Fruit fly (Drosophila melanogaster) whole organism, embryonic: ENCODE results near the gene CG5715.

Experiments used
- Antp ChIP-seq: fragments of 200-800 bp; sonication (Bioruptor generic); optimal IDR thresholded peaks from 3 replicates; lab custom pipeline; 2016; ENCODE audit warnings: missing biosample characterization, missing genetic modification characterization
- Awh ChIP-seq: fragments of 200-800 bp; sonication (Bioruptor generic); IDR thresholded peaks from 2 replicates; pipeline ENCODE4, ENCODE4 v1.3.6; 2022; ENCODE audit warnings: missing biosample characterization, missing genetic modification characterization
- BtbVII ChIP-seq: fragments of 200-800 bp; sonication (Bioruptor generic); optimal IDR thresholded peaks from 3 replicates; lab custom pipeline; 2017; ENCODE audit warnings: missing biosample characterization, mild to moderate bottlenecking, missing genetic modification characterization
- CG10366 ChIP-seq: fragments of 200-800 bp; sonication (Bioruptor generic); IDR thresholded peaks from 2 replicates; pipeline ENCODE4 v1.3.6; 2022; ENCODE audit warnings: missing biosample characterization, missing genetic modification characterization
- CG10654 ChIP-seq: fragments of 200-800 bp; sonication (Bioruptor generic); optimal IDR thresholded peaks from 2 replicates; lab custom pipeline; 2016; ENCODE audit warnings: missing biosample characterization, missing genetic modification characterization
- CG11085 ChIP-seq: fragments of 200-800 bp; sonication (Bioruptor generic); IDR thresholded peaks from 2 replicates; pipeline ENCODE4 v1.3.6; 2022; ENCODE audit warnings: missing biosample characterization, missing genetic modification characterization
- CG11723 ChIP-seq: fragments of 200-800 bp; sonication (Bioruptor generic); optimal IDR thresholded peaks from 2 replicates; lab custom pipeline; 2017; ENCODE audit warnings: missing biosample characterization, mild to moderate bottlenecking, missing genetic modification characterization
- CG12219 ChIP-seq: fragments of 200-800 bp; sonication (Bioruptor generic); optimal IDR thresholded peaks from 3 replicates; lab custom pipeline; 2018; ENCODE audit warnings: missing biosample characterization, mild to moderate bottlenecking, missing genetic modification characterization
- CG12391 ChIP-seq: fragments of 200-800 bp; sonication (Bioruptor generic); optimal IDR thresholded peaks from 3 replicates; lab custom pipeline; 2018; ENCODE audit warnings: missing biosample characterization, mild to moderate bottlenecking, missing genetic modification characterization, moderate library complexity
- CG1529 ChIP-seq: fragments of 200-800 bp; sonication (Bioruptor generic); optimal IDR thresholded peaks from 3 replicates; lab custom pipeline; 2018; ENCODE audit warnings: missing biosample characterization, missing genetic modification characterization
- CG15601 ChIP-seq: fragments of 200-800 bp; sonication (Bioruptor generic); optimal IDR thresholded peaks from 3 replicates; lab custom pipeline; 2019; ENCODE audit warnings: missing biosample characterization, mild to moderate bottlenecking, missing genetic modification characterization, moderate library complexity
- CG17568 ChIP-seq: fragments of 200-800 bp; sonication (Bioruptor generic); optimal IDR thresholded peaks from 2 replicates; lab custom pipeline; 2018; ENCODE audit warnings: missing biosample characterization, mild to moderate bottlenecking, missing genetic modification characterization, moderate library complexity
- CG17829 ChIP-seq: fragments of 200-800 bp; optimal IDR thresholded peaks from 2 replicates; lab custom pipeline; 2019; ENCODE audit warnings: missing biosample characterization, mild to moderate bottlenecking, missing genetic modification characterization, moderate library complexity
- CG2678 ChIP-seq: fragments of 200-800 bp; sonication (Bioruptor generic); optimal IDR thresholded peaks from 3 replicates; lab custom pipeline; 2019; ENCODE audit warnings: missing biosample characterization, mild to moderate bottlenecking, missing genetic modification characterization, moderate library complexity
- CG32772 ChIP-seq: fragments of 200-800 bp; sonication (Bioruptor generic); IDR thresholded peaks from 2 replicates; pipeline ENCODE4 v1.3.6; 2022; ENCODE audit warnings: missing biosample characterization, missing genetic modification characterization
- CG33213 ChIP-seq: fragments of 200-800 bp; sonication (Bioruptor generic); optimal IDR thresholded peaks from 3 replicates; lab custom pipeline; 2016; ENCODE audit warnings: missing biosample characterization, missing genetic modification characterization
- CG6765 ChIP-seq: fragments of 200-800 bp; sonication (Bioruptor generic); optimal IDR thresholded peaks from 3 replicates; lab custom pipeline; 2017; ENCODE audit warnings: missing biosample characterization, mild to moderate bottlenecking, missing genetic modification characterization
- CG9609 ChIP-seq: fragments of 200-800 bp; sonication (Bioruptor generic); optimal IDR thresholded peaks from 3 replicates; lab custom pipeline; 2016; ENCODE audit warnings: missing biosample characterization, missing genetic modification characterization
- CG9727 ChIP-seq: fragments of 200-800 bp; sonication (Bioruptor generic); optimal IDR thresholded peaks from 3 replicates; lab custom pipeline; 2017; ENCODE audit warnings: missing biosample characterization, mild to moderate bottlenecking, missing genetic modification characterization
- CG9876 ChIP-seq: fragments of 200-800 bp; sonication (Bioruptor generic); optimal IDR thresholded peaks from 2 replicates; lab custom pipeline; 2016; ENCODE audit warnings: missing biosample characterization, missing genetic modification characterization
- CHES-1-like ChIP-seq: fragments of 200-800 bp; sonication (Bioruptor generic); optimal IDR thresholded peaks from 2 replicates; lab custom pipeline; 2016; ENCODE audit warnings: missing biosample characterization, missing genetic modification characterization
- CrebB ChIP-seq: fragments of 200-800 bp; sonication (Bioruptor generic); optimal IDR thresholded peaks from 3 replicates; lab custom pipeline; 2018; ENCODE audit warnings: missing biosample characterization, mild to moderate bottlenecking, missing genetic modification characterization
- Gug ChIP-seq: fragments of 200-800 bp; sonication (Bioruptor generic); IDR thresholded peaks from 4 replicates; pipeline ENCODE4 v1.3.6; 2022; ENCODE audit warnings: missing biosample characterization, missing genetic modification characterization
- H2.0 ChIP-seq: fragments of 200-800 bp; sonication (Bioruptor generic); IDR thresholded peaks from 2 replicates; pipeline ENCODE4 v1.3.6; 2022; ENCODE audit warnings: missing biosample characterization, missing genetic modification characterization
- HmgZ ChIP-seq: fragments of 200-800 bp; sonication (Bioruptor generic); optimal IDR thresholded peaks from 2 replicates; lab custom pipeline; 2018; ENCODE audit warnings: missing biosample characterization, mild to moderate bottlenecking, missing genetic modification characterization
- Hr39 ChIP-seq: fragments of >200 bp; optimal IDR thresholded peaks from 2 replicates; lab custom pipeline; 2017
- Lhr ChIP-seq: fragments of 200-800 bp; sonication (Bioruptor generic); optimal IDR thresholded peaks from 3 replicates; lab custom pipeline; 2017; ENCODE audit warnings: mild to moderate bottlenecking, missing biosample characterization, missing genetic modification reagents, missing genetic modification characterization
- MTF-1 ChIP-seq: fragments of 200-800 bp; sonication (Bioruptor generic); optimal IDR thresholded peaks from 2 replicates; lab custom pipeline; 2018; ENCODE audit warnings: missing biosample characterization, mild to moderate bottlenecking, missing genetic modification characterization, borderline replicate concordance
- Oaz ChIP-seq: fragments of 200-800 bp; sonication (Bioruptor generic); IDR thresholded peaks from 2 replicates; pipeline ENCODE4 v1.3.6; 2022; ENCODE audit warnings: missing biosample characterization, missing genetic modification characterization
- Rfx ChIP-seq: fragments of 200-800 bp; sonication (Bioruptor generic); IDR thresholded peaks from 2 replicates; pipeline ENCODE4 v1.3.6; 2022; ENCODE audit warnings: missing biosample characterization, missing genetic modification characterization
- Sox102F ChIP-seq: fragments of 200-800 bp; sonication (Bioruptor generic); optimal IDR thresholded peaks from 2 replicates; lab custom pipeline; 2018; ENCODE audit warnings: missing biosample characterization, mild to moderate bottlenecking, missing genetic modification characterization, moderate library complexity
- Trl ChIP-seq, 3 experiments: fragments of >200 bp in 2 of 3; fragments of 200-800 bp in 1 of 3; sonication (Bioruptor generic) in 1 of 3; optimal IDR thresholded peaks; 2 replicates in 1 of 3; 3 replicates in 2 of 3; lab custom pipeline; 2016 to 2017; ENCODE audit warnings: missing biosample characterization in 1 of 3, missing genetic modification characterization in 1 of 3
- Usf ChIP-seq: fragments of 200-800 bp; sonication (Bioruptor generic); optimal IDR thresholded peaks from 2 replicates; lab custom pipeline; 2017; ENCODE audit warnings: missing genotype, missing biosample characterization, missing genetic modification characterization
- abd-A ChIP-seq: fragments of 200-800 bp; sonication (Bioruptor generic); optimal IDR thresholded peaks from 3 replicates; lab custom pipeline; 2019; ENCODE audit warnings: missing biosample characterization, mild to moderate bottlenecking, missing genetic modification characterization, moderate library complexity
- ac ChIP-seq: fragments of 200-800 bp; sonication (Bioruptor generic); optimal IDR thresholded peaks from 3 replicates; lab custom pipeline; 2017; ENCODE audit warnings: missing biosample characterization, mild to moderate bottlenecking, missing genetic modification characterization
- bbx ChIP-seq: fragments of 200-800 bp; sonication (Bioruptor generic); IDR thresholded peaks from 2 replicates; pipeline ENCODE4 v1.3.6; 2022; ENCODE audit warnings: missing biosample characterization, missing genetic modification characterization; ENCODE audit not compliant: partially characterized antibody
- bigmax ChIP-seq: fragments of 200-800 bp; sonication (Bioruptor generic); optimal IDR thresholded peaks from 2 replicates; lab custom pipeline; 2018; ENCODE audit warnings: missing biosample characterization, mild to moderate bottlenecking, missing genetic modification characterization
- chinmo ChIP-seq: fragments of 200-800 bp; sonication (Bioruptor generic); IDR thresholded peaks from 4 replicates; pipeline ENCODE4 v1.3.6; 2022; ENCODE audit warnings: missing biosample characterization, missing genetic modification characterization; ENCODE audit not compliant: partially characterized antibody
- dmrt99B ChIP-seq: fragments of 200-800 bp; sonication (Bioruptor generic); optimal IDR thresholded peaks from 2 replicates; lab custom pipeline; 2018; ENCODE audit warnings: missing biosample characterization, mild to moderate bottlenecking, missing genetic modification characterization, moderate library complexity
- ham ChIP-seq: fragments of 200-800 bp; sonication (Bioruptor generic); IDR thresholded peaks from 2 replicates; pipeline ENCODE4 v1.3.6; 2022; ENCODE audit warnings: missing biosample characterization, missing genetic modification characterization
- kay ChIP-seq: fragments of 200-800 bp; sonication (Bioruptor generic); optimal IDR thresholded peaks from 2 replicates; lab custom pipeline; 2016; ENCODE audit warnings: missing biosample characterization, missing genetic modification characterization
- lola ChIP-seq, 3 experiments: fragments of >200 bp in 2 of 3; fragments of 200-800 bp in 1 of 3; sonication (Bioruptor generic) in 1 of 3; optimal IDR thresholded peaks; 2 replicates each; lab custom pipeline; 2017 to 2019; ENCODE audit warnings: missing biosample characterization in 3 of 3, missing genetic modification characterization in 3 of 3, mild to moderate bottlenecking in 1 of 3, moderate library complexity in 1 of 3
- rib ChIP-seq: fragments of 200-800 bp; sonication (Bioruptor generic); IDR thresholded peaks from 2 replicates; pipeline ENCODE4 v1.3.6; 2022; ENCODE audit warnings: missing biosample characterization, missing genetic modification characterization
- row ChIP-seq: fragments of 200-800 bp; sonication (Bioruptor generic); IDR thresholded peaks from 3 replicates; pipeline ENCODE4 v1.3.6; 2022; ENCODE audit warnings: missing biosample characterization, missing genetic modification characterization
- run ChIP-seq: fragments of 200-800 bp; sonication (Bioruptor generic); optimal IDR thresholded peaks from 3 replicates; lab custom pipeline; 2018; ENCODE audit warnings: missing biosample characterization, mild to moderate bottlenecking, missing genetic modification characterization
- sens ChIP-seq: fragments of 200-800 bp; sonication (Bioruptor generic); peaks from one replicate; lab custom pipeline; 2016; ENCODE audit warnings: missing biosample characterization, missing genetic modification characterization
- toy ChIP-seq: fragments of 200-800 bp; sonication (Bioruptor generic); IDR thresholded peaks from 2 replicates; pipeline ENCODE4 v1.3.6; 2022; ENCODE audit warnings: missing biosample characterization, missing genetic modification characterization
- usp ChIP-seq: fragments of >200 bp; optimal IDR thresholded peaks from 2 replicates; lab custom pipeline; 2017; ENCODE audit warnings: missing biosample characterization, missing genetic modification characterization

Gene CG5715

dm6 chr3R:24276104-24277008 lies 17.8 kb downstream of the CG5715 start, which contains the start of gene Orct (continued):
- peak; percentile 78 for TF ChIP-seq CG12391 (tag; lab: Kevin White, UChicago)
- TF ChIP-seq CG12219 (GFP tag; lab: Kevin White, UChicago), result peak; percentile 72
- no peak for TF ChIP-seq usp (GFP tag; lab: Kevin White, UChicago)
- TF ChIP-seq CG15601 (tag; lab: Kevin White, UChicago), result peak; percentile 20
- TF ChIP-seq Trl (optimal IDR thresholded peaks at IDR 0.05; lab: Kevin White, UChicago), result peak in 1 of 2 experiments; percentile 31
- TF ChIP-seq Trl (GFP tag; optimal IDR thresholded peaks at IDR 0.05; lab: Kevin White, UChicago), result peak; percentile 30
- TF ChIP-seq abd-A (tag; lab: Kevin White, UChicago), result peak; percentile 3
- TF ChIP-seq CG2678 (tag; lab: Kevin White, UChicago), result peak; percentile 91
- peak; percentile 54; the same call in 1 of the 4 replicates for TF ChIP-seq Gug (GFP tag; lab: Robert Waterston, UW)
- TF ChIP-seq BtbVII (GFP tag; lab: Kevin White, UChicago), result peak; percentile 85
- peak; percentile 53 for TF ChIP-seq CG9609
- peak; percentile 62 for TF ChIP-seq CHES-1-like (GFP tag; lab: Kevin White, UChicago)
- TF ChIP-seq Oaz (GFP tag; lab: Robert Waterston, UW), result 0 out of 2 replicates have a peak, but pooled peaks have one; percentile 36
- TF ChIP-seq row (GFP tag; lab: Robert Waterston, UW), result peak; percentile 74
- TF ChIP-seq CG10366 (GFP tag; lab: Robert Waterston, UW), result peak; percentile 44; the same call in 1 of the 2 replicates
- peak; percentile 43; the same call in 1 of the 2 replicates for TF ChIP-seq H2.0 (GFP tag; lab: Robert Waterston, UW)
- TF ChIP-seq sens (GFP tag; lab: Kevin White, UChicago), result peak; percentile 93
- TF ChIP-seq bbx (GFP tag; lab: Robert Waterston, UW), result no peak
- TF ChIP-seq CG9727 (GFP tag; lab: Kevin White, UChicago), result peak; percentile 86
- no peak for TF ChIP-seq Awh
- TF ChIP-seq bigmax (GFP tag; lab: Kevin White, UChicago), result no peak
- TF ChIP-seq ham (GFP tag; lab: Robert Waterston, UW), result no peak
- TF ChIP-seq HmgZ (tag; lab: Kevin White, UChicago), result peak; percentile 80
- TF ChIP-seq Antp (GFP tag; lab: Kevin White, UChicago), result peak; percentile 58
- no peak for TF ChIP-seq chinmo (GFP tag; lab: Robert Waterston, UW)
- peak; percentile 77 for TF ChIP-seq CG6765 (GFP tag; lab: Kevin White, UChicago)
- TF ChIP-seq run (tag; lab: Kevin White, UChicago), result peak; percentile 59
- TF ChIP-seq CG33213 (GFP tag; lab: Kevin White, UChicago), result no peak
- peak; percentile 6 for TF ChIP-seq Lhr (GFP tag; lab: Kevin White, UChicago)
- TF ChIP-seq CG10654 (GFP tag; lab: Kevin White, UChicago), result peak; percentile 27
- TF ChIP-seq kay (GFP tag; lab: Kevin White, UChicago), result peak; percentile 45
- TF ChIP-seq Sox102F (GFP tag; lab: Kevin White, UChicago), result peak; percentile 70
- 0 out of 2 replicates have a peak, but pooled peaks have one; percentile 51 for TF ChIP-seq toy
- no peak for TF ChIP-seq CG11085 (GFP tag; lab: Robert Waterston, UW)
- TF ChIP-seq CG17829 (tag; lab: Kevin White, UChicago), result peak; percentile 63
- TF ChIP-seq CG1529 (GFP tag; lab: Kevin White, UChicago), result peak; percentile 58
- TF ChIP-seq dmrt99B (tag; lab: Kevin White, UChicago), result peak; percentile 79
- TF ChIP-seq CG11723 (GFP tag; lab: Kevin White, UChicago), result peak; percentile 40
- peak; percentile 75 for TF ChIP-seq Usf
- no peak for TF ChIP-seq Hr39 (lab: Kevin White, UChicago)
- TF ChIP-seq CrebB (tag; lab: Kevin White, UChicago), result peak; percentile 70
- TF ChIP-seq Rfx (GFP tag; lab: Robert Waterston, UW), result peak; percentile 75
- no peak for TF ChIP-seq rib (GFP tag; lab: Robert Waterston, UW)
- TF ChIP-seq lola (GFP tag; optimal IDR thresholded peaks at IDR 0.05; lab: Kevin White, UChicago), result peak in 1 of 3 experiments; percentile 62
- TF ChIP-seq ac, result no peak
- peak; percentile 55 for TF ChIP-seq CG17568
- TF ChIP-seq MTF-1, result peak; percentile 10
- peak; percentile 37 for TF ChIP-seq CG9876 (GFP tag; lab: Kevin White, UChicago)
- TF ChIP-seq CG32772 (GFP tag; lab: Robert Waterston, UW), result peak; percentile 26; the same call in 1 of the 2 replicates
